Fruit fly (Drosophila melanogaster) Kc167 (cell line): ENCODE data around the gene spz.

Experiments used
- Myc ChIP-seq: fragments of >200 bp; optimal IDR thresholded peaks from 2 replicates; lab custom pipeline; 2017; ENCODE audit warnings: missing external identifiers
- Sin3A ChIP-seq: fragments of >200 bp; optimal IDR thresholded peaks from 2 replicates; lab custom pipeline; 2018; ENCODE audit warnings: missing external identifiers
- h ChIP-seq: fragments of >200 bp; optimal IDR thresholded peaks from 3 replicates; lab custom pipeline; 2018; ENCODE audit warnings: missing external identifiers
- insv ChIP-seq: fragments of >200 bp; optimal IDR thresholded peaks from 3 replicates; lab custom pipeline; 2018; ENCODE audit warnings: missing external identifiers
- psq ChIP-seq: fragments of >200 bp; optimal IDR thresholded peaks from 2 replicates; lab custom pipeline; 2017; ENCODE audit warnings: missing external identifiers
- ttk ChIP-seq: sonication (Bioruptor generic); optimal IDR thresholded peaks from 2 replicates; lab custom pipeline; 2017; ENCODE audit warnings: missing external identifiers

Gene spz

DNA sequence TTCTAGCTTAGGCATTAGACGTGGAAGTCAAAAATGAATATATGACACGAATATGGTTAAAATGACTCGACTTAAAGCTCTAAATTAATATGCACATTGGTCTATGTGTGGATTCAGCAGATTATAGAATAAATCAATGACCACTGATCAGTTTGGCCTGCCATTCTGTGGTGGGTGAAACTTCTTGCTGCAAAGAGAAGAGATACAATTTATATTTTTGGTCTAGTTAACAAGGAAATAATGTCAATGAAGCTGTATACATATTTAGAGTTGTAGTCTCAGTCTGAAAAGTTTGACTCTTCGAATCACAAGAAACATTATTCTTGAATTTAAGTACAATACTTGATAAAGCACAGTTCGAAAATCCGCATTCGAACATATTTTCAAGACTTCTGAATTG lies 4.7 kb downstream of the spz start, which contains the start of gene CG43935:
Gene CG43935, plus strand, starts transcription at position 301 of the 400 bp plus-strand sequence.
- TF ChIP-seq insv (lab: Kevin White, UChicago) (no peak), Sin3A (lab: Kevin White, UChicago) (no peak), h (lab: Kevin White, UChicago) (no peak), Myc (lab: Kevin White, UChicago) (no peak), ttk (no peak), psq (no peak)

DNA sequence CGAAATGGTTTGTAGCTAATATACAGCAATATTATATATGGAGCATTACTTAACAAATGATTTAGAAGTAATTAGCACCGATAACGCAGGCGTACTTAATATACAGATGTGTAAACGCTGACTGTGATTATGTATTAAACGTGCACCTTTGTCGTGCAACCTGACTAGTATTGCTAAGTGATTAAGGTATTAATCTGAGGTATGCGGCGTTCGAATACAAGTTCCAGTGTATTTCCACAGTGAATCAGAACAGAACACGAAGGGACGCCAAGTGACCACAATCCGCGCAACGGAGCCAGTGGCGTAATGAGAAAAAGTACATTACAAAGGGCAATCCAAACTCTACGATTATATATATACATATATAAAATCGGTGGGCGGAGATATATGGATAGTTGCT lies 5.8 kb downstream of the spz start, which contains the start of gene Nep5:
Gene Nep5, minus strand, starts transcription at position 101 of the 400 bp plus-strand sequence.
- TF ChIP-seq ttk (no peak), psq (no peak), h (lab: Kevin White, UChicago) (no peak), Sin3A (lab: Kevin White, UChicago) (no peak), Myc (lab: Kevin White, UChicago) (no peak)

DNA sequence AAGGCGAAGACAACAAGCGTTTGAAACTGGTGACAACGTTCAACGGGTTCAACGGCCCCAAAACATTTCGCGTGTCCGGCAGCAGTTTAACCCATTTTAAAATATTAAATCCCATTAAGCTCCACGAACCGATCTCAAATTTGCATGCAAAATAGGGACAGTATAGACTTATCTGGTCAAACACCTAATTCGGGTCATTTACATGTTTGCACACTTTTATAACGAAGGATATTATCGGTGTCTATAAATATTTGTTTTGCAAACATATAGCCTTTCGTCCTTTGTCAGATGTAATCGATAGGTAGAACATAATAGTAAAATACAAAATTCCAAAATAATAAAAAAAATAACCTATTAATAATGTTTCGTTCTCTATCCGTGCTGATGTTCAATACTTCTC lies 8.0 kb downstream of the spz start, which contains the start of gene CG34292:
Gene CG34292, plus strand, starts transcription at position 301 of the 400 bp plus-strand sequence.
- no peak for TF ChIP-seq psq
- TF ChIP-seq ttk, result no peak
- TF ChIP-seq h (lab: Kevin White, UChicago), result no peak
- TF ChIP-seq Myc (lab: Kevin White, UChicago), result no peak
- TF ChIP-seq insv (lab: Kevin White, UChicago), result no peak
- no peak for TF ChIP-seq Sin3A (lab: Kevin White, UChicago)

DNA sequence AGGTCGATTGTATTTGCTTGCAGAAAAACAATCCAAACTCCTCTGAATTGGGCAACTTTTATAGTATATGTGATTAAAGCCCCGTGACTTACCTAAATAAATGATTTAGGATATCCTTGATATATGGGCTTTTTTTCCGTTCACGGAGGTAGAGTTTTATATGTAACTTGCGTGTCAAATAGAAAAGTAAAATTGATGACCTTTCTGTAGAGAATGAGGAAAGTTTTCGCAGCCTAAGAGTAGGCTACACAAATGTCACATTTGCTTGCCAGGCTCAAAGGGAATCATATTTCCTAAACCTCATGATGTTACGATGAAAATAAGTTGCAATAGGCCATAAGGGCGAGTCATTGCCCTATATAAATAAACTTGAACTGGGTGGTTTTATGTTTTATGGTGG lies 13.7 kb downstream of the spz start:
- no peak for TF ChIP-seq h (lab: Kevin White, UChicago)

DNA sequence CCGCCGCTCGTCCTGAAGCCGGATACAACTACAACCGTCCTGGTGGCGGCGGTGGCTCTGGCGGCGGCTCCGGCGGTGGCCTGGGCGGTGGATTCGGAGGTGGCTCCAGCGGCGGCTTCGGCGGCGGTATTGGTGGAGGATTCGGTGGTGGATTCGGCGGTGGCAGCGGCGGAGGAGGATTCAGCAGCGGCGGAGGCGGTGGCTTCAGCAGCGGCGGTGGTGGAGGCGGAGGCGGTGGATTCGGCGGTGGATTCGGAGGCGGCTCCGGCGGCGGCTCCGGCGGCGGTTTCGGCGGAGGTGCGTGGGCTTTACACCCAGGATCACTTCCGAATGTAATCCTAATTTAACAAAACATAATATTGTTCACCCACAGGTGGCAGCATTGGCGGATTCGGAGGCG lies 20.3 kb downstream of the spz start:
- TF ChIP-seq Sin3A (lab: Kevin White, UChicago) (no peak), Myc (lab: Kevin White, UChicago) (no peak), insv (lab: Kevin White, UChicago) (no peak), h (lab: Kevin White, UChicago) (no peak), psq (no peak), ttk (no peak)

DNA sequence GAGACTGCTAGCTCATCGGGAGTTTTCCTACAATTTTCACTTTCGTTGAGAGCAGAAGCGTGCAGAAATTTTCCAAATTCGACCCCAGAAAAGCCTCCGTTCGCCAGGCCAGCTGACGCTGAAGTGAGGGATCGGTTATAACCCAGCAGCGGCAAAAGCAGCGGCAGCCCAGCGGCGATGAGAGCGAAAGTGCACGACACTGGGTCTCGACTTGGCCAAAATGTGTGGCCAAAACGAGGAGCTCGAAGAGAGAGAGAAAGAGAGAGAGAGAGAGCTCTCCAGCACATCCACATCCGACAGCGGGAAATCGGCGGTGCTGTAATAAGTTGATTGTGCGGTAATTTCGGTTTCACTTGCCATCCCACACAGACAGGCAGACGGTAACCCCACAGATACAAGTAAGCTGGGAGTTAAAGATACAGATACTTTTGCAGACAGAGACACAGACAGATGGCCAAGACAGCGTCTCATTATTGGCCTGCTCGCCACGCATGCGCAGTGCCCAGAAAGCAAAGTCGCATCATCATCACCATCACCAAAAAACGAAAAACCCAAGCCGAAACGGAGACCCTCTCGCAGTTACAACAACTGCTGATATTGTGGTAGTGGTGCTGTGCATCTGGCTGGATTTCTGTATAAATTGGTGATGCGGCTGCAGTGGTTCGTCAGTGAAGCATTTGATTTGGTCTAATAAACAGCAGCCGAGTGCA lies 21.2 kb downstream of the spz start, which contains the start of gene TwdlT:
Gene TwdlT, plus strand, starts transcription at position 660 of the 710 bp plus-strand sequence.
- TF ChIP-seq insv (lab: Kevin White, UChicago), result no peak
- no peak for TF ChIP-seq Myc (lab: Kevin White, UChicago)
- no peak for TF ChIP-seq psq
- TF ChIP-seq Sin3A (lab: Kevin White, UChicago), result no peak
- TF ChIP-seq h (lab: Kevin White, UChicago), result no peak
- TF ChIP-seq ttk, result no peak

DNA sequence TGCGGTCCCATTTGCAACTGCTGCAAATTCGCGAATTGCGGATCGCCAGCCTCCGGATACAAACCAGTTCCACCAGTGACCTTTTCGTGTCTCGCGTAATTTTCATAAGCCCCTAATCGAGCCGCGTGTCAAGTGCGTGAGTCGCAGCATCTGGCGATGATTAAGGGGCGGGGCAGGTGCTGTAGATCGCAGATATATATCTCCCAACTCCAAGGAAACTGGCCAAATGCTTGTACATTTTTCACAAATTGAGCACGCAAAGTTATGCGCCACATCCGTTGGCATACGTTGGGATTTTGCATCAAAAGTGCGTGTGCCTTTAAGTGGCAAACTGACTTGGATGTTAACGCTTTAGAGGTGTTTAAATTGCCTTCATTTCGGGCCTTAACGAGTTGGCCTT lies 29.8 kb downstream of the spz start:
- TF ChIP-seq Sin3A (lab: Kevin White, UChicago), result no peak
- TF ChIP-seq insv (lab: Kevin White, UChicago), result no peak
- TF ChIP-seq psq, result no peak
- no peak for TF ChIP-seq ttk
- TF ChIP-seq h (lab: Kevin White, UChicago), result no peak
- TF ChIP-seq Myc (lab: Kevin White, UChicago), result no peak

DNA sequence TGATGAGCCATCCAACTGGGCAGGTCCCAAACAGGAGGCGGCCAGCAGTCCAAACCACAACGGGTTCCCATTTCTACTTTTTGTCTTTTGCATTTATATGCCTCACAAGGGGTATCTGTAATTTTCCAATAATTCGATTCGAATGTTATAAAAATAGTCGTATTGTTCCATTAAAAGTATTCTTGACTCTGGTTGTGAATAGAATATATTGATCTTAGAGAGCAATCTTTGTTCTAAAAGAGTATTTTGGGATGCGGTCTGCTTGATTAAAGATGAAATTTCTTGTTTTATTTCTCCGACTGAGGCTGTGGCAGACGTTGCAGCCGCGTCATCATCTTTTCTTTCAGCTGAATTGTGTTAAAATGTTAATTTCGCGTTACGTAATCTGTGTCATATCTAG lies 35.9 kb downstream of the spz start:
- no peak for TF ChIP-seq insv (lab: Kevin White, UChicago)

DNA sequence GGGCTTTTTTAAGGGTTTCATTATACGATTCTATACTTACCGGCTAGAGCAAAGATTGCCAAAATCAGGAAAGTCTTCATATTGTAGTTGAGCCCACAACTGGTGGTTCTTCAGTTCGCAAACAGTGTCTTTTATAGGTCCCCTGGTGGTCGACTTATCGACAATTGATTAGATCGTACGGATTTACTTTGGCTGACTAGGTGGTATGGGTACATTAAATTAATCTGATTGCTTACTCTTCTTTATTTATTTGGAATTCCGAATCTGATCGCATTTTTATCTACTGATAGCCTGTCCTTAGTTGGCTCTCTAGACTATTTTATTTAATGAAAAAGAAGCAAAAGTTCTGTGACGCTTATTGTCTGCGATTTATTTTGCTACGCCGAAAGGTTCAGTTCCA lies 43.9 kb downstream of the spz start, which contains the start of gene CG6271:
Gene CG6271, minus strand, starts transcription at position 101 of the 400 bp plus-strand sequence.
- no peak for TF ChIP-seq Myc (lab: Kevin White, UChicago)
- TF ChIP-seq psq, result no peak
- no peak for TF ChIP-seq ttk
- TF ChIP-seq h (lab: Kevin White, UChicago), result no peak
- TF ChIP-seq Sin3A (lab: Kevin White, UChicago), result no peak
- TF ChIP-seq insv (lab: Kevin White, UChicago), result no peak

DNA sequence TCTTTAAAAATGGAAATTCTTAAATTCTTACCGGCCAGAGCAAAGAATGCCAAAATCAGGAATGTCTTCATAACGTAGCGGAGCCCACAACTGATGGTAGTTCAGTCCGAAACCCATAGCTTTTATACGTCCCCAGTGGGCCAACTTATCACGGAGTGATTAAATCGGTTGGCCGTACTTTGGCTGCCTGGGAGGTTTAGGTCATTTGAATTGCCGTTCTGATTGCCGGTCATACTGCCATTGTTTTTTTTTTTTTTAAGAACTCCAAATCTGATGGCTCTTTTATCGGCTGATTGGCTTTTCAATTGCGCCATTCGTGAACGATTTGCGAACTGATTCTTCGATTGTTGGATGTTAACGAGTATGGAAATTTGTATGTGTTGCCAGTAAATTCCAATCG lies 46.8 kb downstream of the spz start, which contains the start of gene CG6277:
Gene CG6277, minus strand, starts transcription at position 101 of the 400 bp plus-strand sequence.
- no peak for TF ChIP-seq insv (lab: Kevin White, UChicago)
- no peak for TF ChIP-seq ttk
- no peak for TF ChIP-seq Sin3A (lab: Kevin White, UChicago)
- no peak for TF ChIP-seq Myc (lab: Kevin White, UChicago)
- TF ChIP-seq h (lab: Kevin White, UChicago), result no peak
- TF ChIP-seq psq, result no peak

DNA sequence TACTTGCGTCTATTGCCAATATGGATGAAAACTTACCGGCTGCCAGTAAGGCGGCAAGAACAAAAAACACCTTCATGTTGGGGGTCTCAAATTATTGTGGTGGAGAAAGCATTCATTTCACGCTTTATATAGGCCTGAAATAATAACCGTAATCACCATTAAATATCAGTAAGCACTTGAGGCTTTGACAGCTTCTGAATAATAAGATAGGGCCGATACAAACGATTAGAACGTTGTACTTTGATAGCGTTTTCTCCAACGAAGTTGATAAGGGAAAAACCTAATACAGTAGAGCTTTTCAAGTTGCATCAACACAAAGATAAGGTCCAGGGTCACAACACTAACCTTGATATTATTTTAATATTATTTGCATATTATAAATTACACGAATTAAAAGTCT lies 48.6 kb downstream of the spz start, which contains the start of gene CG6283:
Gene CG6283, minus strand, starts transcription at position 101 of the 400 bp plus-strand sequence.
- TF ChIP-seq Myc (lab: Kevin White, UChicago), result no peak
- TF ChIP-seq psq, result no peak
- no peak for TF ChIP-seq h (lab: Kevin White, UChicago)
- no peak for TF ChIP-seq ttk
- TF ChIP-seq insv (lab: Kevin White, UChicago), result no peak
- no peak for TF ChIP-seq Sin3A (lab: Kevin White, UChicago)

DNA sequence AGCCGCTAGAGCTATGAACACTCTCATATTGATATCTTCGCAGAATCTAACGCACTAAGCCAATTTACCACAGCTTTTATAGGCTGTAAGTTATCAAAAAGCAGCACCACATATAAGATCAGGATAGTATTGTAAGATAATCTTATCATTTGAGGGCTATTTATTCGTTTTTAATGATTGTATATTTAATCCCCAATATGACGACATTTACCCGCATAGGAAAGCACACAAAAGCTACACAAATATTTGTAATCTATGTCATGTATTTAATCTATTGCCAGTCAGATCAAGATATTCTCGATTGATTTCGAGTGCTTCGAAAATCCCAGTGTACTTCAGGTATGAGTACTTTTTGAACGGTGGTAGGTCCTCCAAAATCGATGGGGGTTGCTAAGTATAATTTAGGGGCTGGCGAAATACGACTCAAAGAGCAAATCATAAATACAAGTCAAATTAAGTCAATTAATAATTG lies 50.1 kb downstream of the spz start, which contains the start of gene CG17191:
Gene CG17191, minus strand, starts transcription at position 51 of the 472 bp plus-strand sequence.
- TF ChIP-seq Myc (lab: Kevin White, UChicago) (no peak), h (lab: Kevin White, UChicago) (no peak), ttk (no peak), psq (no peak), Sin3A (lab: Kevin White, UChicago) (no peak), insv (lab: Kevin White, UChicago) (no peak)
